Worm (Caenorhabditis elegans) whole organism, L2 larva: ENCODE measurements around the gene fask-1.

Experiments
- nhr-237 ChIP-seq: fragments of 150-350 bp; optimal IDR thresholded peaks from 2 replicates; lab custom pipeline; 2014; ENCODE audit warnings: missing biosample characterization, missing genetic modification characterization
- nhr-77 ChIP-seq: fragments of 150-350 bp; optimal IDR thresholded peaks from 2 replicates; lab custom pipeline; 2014; ENCODE audit warnings: missing biosample characterization, missing genetic modification characterization

- TF ChIP-seq nhr-77 (tag; lab: Kevin White, UChicago) (no peak), nhr-237 (no peak)
These were observed 49.4 kb upstream of the fask-1 start, which contains the start of gene scl-11 for ce11 chrIV:13051073-13051472.
